Worm (Caenorhabditis elegans): ENCODE results near the gene ndnf-1.

ce11 chrIV:2993278-2993899 lies 35.4 kb downstream of the ndnf-1 start:
- no peak for TF ChIP-seq ekl-4 (GFP tag; IDR thresholded peaks at IDR 0.05)
- TF ChIP-seq nhr-90 (tag; optimal IDR thresholded peaks at IDR 0.05): no peak
- no peak for TF ChIP-seq F49E8.2 (tag; optimal IDR thresholded peaks at IDR 0.05; ENCODE audit: insufficient read depth)
- no peak for TF ChIP-seq C17E4.6 (GFP tag; IDR thresholded peaks at IDR 0.05)
- TF ChIP-seq F23B12.7 (tag; optimal IDR thresholded peaks at IDR 0.05; ENCODE audit: insufficient read depth): no peak
- no peak for TF ChIP-seq F37B4.10 (GFP tag; IDR thresholded peaks at IDR 0.05)
- no peak for TF ChIP-seq ama-1 (optimal IDR thresholded peaks at IDR 0.05)
- TF ChIP-seq ama-1 (GFP tag; optimal IDR thresholded peaks at IDR 0.05): peak in 1 of 2 experiments; percentile 6
- TF ChIP-seq dpl-1 (GFP tag; optimal IDR thresholded peaks at IDR 0.05): no peak
- no peak for TF ChIP-seq pha-4 (tag; optimal IDR thresholded peaks at IDR 0.05)
